Fruit fly (Drosophila melanogaster) whole organism, pupa: ENCODE results near the gene L2HGDH.
A peak's percentile ranks its signal among the peaks of the same experiment; 100 is the strongest.

ENCODE experiments used
- CG15710 ChIP-seq: fragments of 200-800 bp; sonication (Bioruptor generic); optimal IDR thresholded peaks from 2 replicates; lab custom pipeline; 2018; ENCODE audit warnings: missing biosample characterization, mild to moderate bottlenecking, missing genetic modification characterization, moderate library complexity
- CG17806 ChIP-seq: fragments of 200-800 bp; sonication (Bioruptor generic); optimal IDR thresholded peaks from 2 replicates; lab custom pipeline; 2018; ENCODE audit warnings: missing biosample characterization, mild to moderate bottlenecking, missing genetic modification characterization, moderate library complexity
- CG32121 ChIP-seq: fragments of 200-800 bp; sonication (Bioruptor generic); IDR thresholded peaks from 2 replicates; pipeline ENCODE4 v1.3.6; 2022; ENCODE audit warnings: missing biosample characterization, missing genetic modification characterization
- CG4496 ChIP-seq: fragments of 200-800 bp; sonication (Bioruptor generic); IDR thresholded peaks from 3 replicates; pipeline ENCODE4 v1.3.6; 2022; ENCODE audit warnings: missing biosample characterization, missing genetic modification characterization
- CG8159 ChIP-seq: fragments of 200-800 bp; sonication (Bioruptor generic); optimal IDR thresholded peaks from 3 replicates; lab custom pipeline; 2018; ENCODE audit warnings: missing biosample characterization, mild to moderate bottlenecking, missing genetic modification characterization, moderate library complexity
- CG8301 ChIP-seq: fragments of 200-800 bp; sonication (Bioruptor generic); optimal IDR thresholded peaks from 2 replicates; lab custom pipeline; 2018; ENCODE audit warnings: missing biosample characterization, mild to moderate bottlenecking, missing genetic modification characterization
- EcR ChIP-seq: fragments of 200-800 bp; sonication (Bioruptor generic); optimal IDR thresholded peaks from 3 replicates; lab custom pipeline; 2019; ENCODE audit warnings: missing biosample characterization, missing genetic modification characterization, mild to moderate bottlenecking, moderate library complexity, missing genetic modification reagents
- Ets98B ChIP-seq: fragments of 200-800 bp; sonication (Bioruptor generic); IDR thresholded peaks from 2 replicates; pipeline ENCODE4 v1.3.6; 2022; ENCODE audit warnings: missing biosample characterization, missing genetic modification characterization
- Pif1B ChIP-seq: fragments of 200-800 bp; sonication (Bioruptor generic); optimal IDR thresholded peaks from 3 replicates; lab custom pipeline; 2016; ENCODE audit warnings: missing biosample characterization, missing genetic modification characterization
- rn ChIP-seq: fragments of 200-800 bp; sonication (Bioruptor generic); IDR thresholded peaks from 2 replicates; pipeline ENCODE4 v1.3.6; 2022; ENCODE audit warnings: missing biosample characterization, missing genetic modification characterization

DNA sequence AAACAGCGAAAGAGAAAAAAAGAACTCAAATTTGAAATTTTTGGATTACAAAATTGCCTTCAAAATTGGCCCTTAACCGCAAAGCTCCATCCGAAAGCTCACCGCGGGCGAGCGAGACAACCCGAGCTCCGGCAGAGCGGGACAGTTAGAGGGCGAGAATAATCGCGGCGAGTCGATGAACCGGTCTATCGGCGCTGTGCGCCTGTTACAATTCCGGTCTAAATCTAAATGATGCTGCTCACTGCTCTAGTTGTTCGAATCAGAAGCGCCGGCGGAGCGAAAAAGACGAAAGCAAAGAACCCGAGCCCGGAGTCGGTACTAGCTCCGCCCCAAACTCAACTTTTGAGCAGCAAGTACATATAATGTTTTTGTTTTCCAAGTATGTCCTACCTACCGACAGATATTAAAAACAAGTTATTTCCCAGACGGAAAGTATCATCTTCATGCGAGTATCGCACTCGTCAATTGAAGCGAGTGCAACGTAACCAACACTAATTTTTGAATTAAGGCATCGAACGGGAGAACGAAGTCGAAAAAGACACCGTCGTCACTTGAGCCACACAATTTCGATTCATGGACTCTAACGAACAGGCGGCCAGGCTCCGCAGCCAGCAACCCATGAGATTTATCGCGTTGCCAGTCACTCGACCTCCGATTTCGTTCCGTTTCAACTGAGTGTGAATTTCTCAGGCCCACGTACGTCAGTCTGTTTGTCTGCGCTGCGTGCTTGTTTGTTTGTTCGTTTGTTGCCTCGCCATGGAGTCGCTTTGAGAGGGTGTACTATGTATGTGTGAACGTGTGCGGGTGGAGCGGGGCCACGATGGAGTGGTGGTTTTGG lies 29.9 kb downstream of the L2HGDH start:
- TF ChIP-seq CG17806 (tag; lab: Kevin White, UChicago) (no peak), CG8159 (tag; lab: Kevin White, UChicago) (no peak), CG8301 (tag; lab: Kevin White, UChicago) (no peak), Ets98B (GFP tag; lab: Robert Waterston, UW) (no peak), CG15710 (tag; lab: Kevin White, UChicago) (no peak), CG32121 (no peak), CG4496 (GFP tag; lab: Robert Waterston, UW) (no peak), Pif1B (GFP tag; lab: Kevin White, UChicago) (no peak), rn (GFP tag; lab: Robert Waterston, UW) (no peak), EcR (GFP tag; lab: Kevin White, UChicago) (peak; percentile 95)
